Worm (Caenorhabditis elegans) whole organism, young adult: ENCODE data around the gene Y73F8A.20.

Source experiments
- B0035.1 ChIP-seq: sonication (generic microtip); optimal IDR thresholded peaks from 2 replicates; lab custom pipeline; 2016; ENCODE audit warnings: missing genetic modification characterization, mild to moderate bottlenecking, missing compliant biosample characterization, missing genotype, missing genetic modification reagents
- F10E7.11 ChIP-seq: sonication (generic microtip); optimal IDR thresholded peaks from 2 replicates; lab custom pipeline; 2017; ENCODE audit warnings: mild to moderate bottlenecking, missing genetic modification characterization, moderate library complexity, missing compliant biosample characterization
- F39B2.1 ChIP-seq: fragments of 200-800 bp; sonication (Bioruptor generic); IDR thresholded peaks from 2 replicates; pipeline ENCODE4 v1.3.6; 2022; ENCODE audit warnings: missing genetic modification reagents, missing genetic modification characterization, missing compliant biosample characterization
- F49E8.2 ChIP-seq: sonication (generic microtip); optimal IDR thresholded peaks from 3 replicates; lab custom pipeline; 2017; ENCODE audit warnings: missing genetic modification characterization, mild to moderate bottlenecking, missing compliant biosample characterization, antibody characterized with exemption, moderate library complexity; ENCODE audit not compliant: insufficient read depth
- K12H6.12 ChIP-seq: fragments of 200-800 bp; sonication (Bioruptor generic); optimal IDR thresholded peaks from 2 replicates; lab custom pipeline; 2018; ENCODE audit warnings: mild to moderate bottlenecking, missing genetic modification characterization, missing compliant biosample characterization
- Y79H2A.3 ChIP-seq: fragments of 200-800 bp; sonication (Bioruptor generic); conservative IDR thresholded peaks from 2 replicates; pipeline ENCODE4 v1.3.6; 2022; ENCODE audit warnings: missing genetic modification reagents, missing genetic modification characterization, missing compliant biosample characterization
- atf-7 ChIP-seq: sonication (generic microtip); optimal IDR thresholded peaks from 2 replicates; lab custom pipeline; 2017; ENCODE audit warnings: mild to moderate bottlenecking, missing genetic modification characterization, missing compliant biosample characterization
- ccch-3 ChIP-seq: fragments of 200-800 bp; sonication (Bioruptor generic); optimal IDR thresholded peaks from 2 replicates; lab custom pipeline; 2018; ENCODE audit warnings: mild to moderate bottlenecking, missing genetic modification characterization, missing compliant biosample characterization
- cebp-1 ChIP-seq, 2 experiments: fragments of 200-800 bp in 1 of 2; sonication (Bioruptor generic) in 1 of 2; sonication (generic microtip) in 1 of 2; IDR thresholded peaks in 1 of 2; optimal IDR thresholded peaks in 1 of 2; 2 replicates each; pipeline versions ENCODE4 v1.3.6 to Lab custom; 2017 to 2022; ENCODE audit warnings: missing compliant biosample characterization in 2 of 2, missing genetic modification characterization in 2 of 2, mild to moderate bottlenecking in 1 of 2, missing genetic modification reagents in 1 of 2, moderate library complexity in 1 of 2
- cebp-2 ChIP-seq: fragments of 200-800 bp; sonication (Bioruptor generic); IDR thresholded peaks from 2 replicates; pipeline ENCODE4 v1.3.6; 2022; ENCODE audit warnings: missing genetic modification characterization, missing compliant biosample characterization
- ceh-40 ChIP-seq: fragments of 200-800 bp; sonication (Bioruptor generic); IDR thresholded peaks from 2 replicates; pipeline ENCODE4 v1.3.6; 2022; ENCODE audit warnings: missing genetic modification characterization, missing compliant biosample characterization
- ceh-79 ChIP-seq: sonication (generic microtip); optimal IDR thresholded peaks from 2 replicates; lab custom pipeline; 2017; ENCODE audit warnings: mild to moderate bottlenecking, missing genetic modification characterization, missing compliant biosample characterization
- ceh-91 ChIP-seq: fragments of 200-800 bp; sonication (Bioruptor generic); IDR thresholded peaks from 2 replicates; pipeline ENCODE4 v1.3.6; 2022; ENCODE audit warnings: missing genetic modification reagents, missing genetic modification characterization, missing compliant biosample characterization
- egl-44 ChIP-seq: fragments of 200-800 bp; sonication (Bioruptor generic); IDR thresholded peaks from 2 replicates; pipeline ENCODE4 v1.3.6; 2022; ENCODE audit warnings: missing genetic modification reagents, missing genetic modification characterization, missing compliant biosample characterization
- hlh-26 ChIP-seq: fragments of 200-800 bp; sonication (Bioruptor generic); conservative IDR thresholded peaks from 2 replicates; pipeline ENCODE4 v1.3.6; 2022; ENCODE audit warnings: missing genetic modification reagents, missing genetic modification characterization, missing compliant biosample characterization
- hmg-1.2 ChIP-seq: fragments of 200-800 bp; sonication (Bioruptor generic); IDR thresholded peaks from 2 replicates; pipeline ENCODE4 v1.3.6; 2022; ENCODE audit warnings: missing genetic modification reagents, missing genetic modification characterization, missing compliant biosample characterization
- hsf-1 ChIP-seq: fragments of 200-800 bp; sonication (Bioruptor generic); IDR thresholded peaks from 2 replicates; pipeline ENCODE4 v1.3.6; 2022; ENCODE audit warnings: missing genetic modification reagents, missing genetic modification characterization, missing compliant biosample characterization
- let-607 ChIP-seq, 2 experiments: fragments of 200-800 bp in 1 of 2; sonication (Bioruptor generic) in 1 of 2; sonication (generic microtip) in 1 of 2; optimal IDR thresholded peaks; 2 replicates each; lab custom pipeline; 2016 to 2018; ENCODE audit warnings: mild to moderate bottlenecking in 2 of 2, missing compliant biosample characterization in 2 of 2, missing genetic modification characterization in 2 of 2, moderate library complexity in 2 of 2, missing genotype in 1 of 2
- madf-3 ChIP-seq: fragments of 200-800 bp; sonication (Bioruptor generic); IDR thresholded peaks from 2 replicates; pipeline ENCODE4 v1.3.6; 2022; ENCODE audit warnings: missing genetic modification reagents, missing genetic modification characterization, missing compliant biosample characterization
- nfyb-1 ChIP-seq: fragments of 200-800 bp; sonication (Bioruptor generic); IDR thresholded peaks from 2 replicates; pipeline ENCODE4 v1.3.6; 2022; ENCODE audit warnings: missing genetic modification reagents, missing genetic modification characterization, missing compliant biosample characterization
- nhr-179 ChIP-seq: sonication (generic microtip); optimal IDR thresholded peaks from 2 replicates; lab custom pipeline; 2016; ENCODE audit warnings: mild to moderate bottlenecking, missing genetic modification characterization, missing compliant biosample characterization
- nhr-80 ChIP-seq: sonication (generic microtip); optimal IDR thresholded peaks from 2 replicates; lab custom pipeline; 2016; ENCODE audit warnings: missing genetic modification characterization, missing compliant biosample characterization
- rpc-1 ChIP-seq, 2 experiments: fragments of 150-350 bp in 1 of 2; sonication (generic microtip) in 1 of 2; optimal IDR thresholded peaks; 2 replicates each; lab custom pipeline; 2014 to 2018; ENCODE audit warnings: missing biosample characterization in 1 of 2, missing genetic modification characterization in 1 of 2, missing genetic modification reagents in 1 of 2, missing genotype in 1 of 2
- snpc-4 ChIP-seq, 5 experiments: fragments of 150-350 bp in 1 of 5; sonication (generic microtip) in 4 of 5; optimal IDR thresholded peaks; 2 replicates each; lab custom pipeline; 2014 to 2018; ENCODE audit warnings: missing genetic modification characterization in 5 of 5, missing biosample characterization in 3 of 5, antibody characterized with exemption in 2 of 5, mild to moderate bottlenecking in 2 of 5, missing compliant biosample characterization in 2 of 5, missing genotype in 2 of 5, moderate library complexity in 2 of 5, missing genetic modification reagents in 1 of 5
- tbp1 ChIP-seq: fragments of 200-800 bp; sonication (Bioruptor generic); optimal IDR thresholded peaks from 2 replicates; lab custom pipeline; 2018; ENCODE audit warnings: mild to moderate bottlenecking, missing genetic modification characterization, missing compliant biosample characterization
- unc-62 ChIP-seq: fragments of 150-350 bp; optimal IDR thresholded peaks from 2 replicates; lab custom pipeline; 2014; ENCODE audit warnings: missing biosample characterization, missing genetic modification reagents, missing genetic modification characterization
- ztf-26 ChIP-seq: sonication (generic microtip); optimal IDR thresholded peaks from 2 replicates; lab custom pipeline; 2017; ENCODE audit warnings: missing genetic modification characterization, missing compliant biosample characterization
- ztf-6 ChIP-seq: fragments of 200-800 bp; sonication (Bioruptor generic); IDR thresholded peaks from 2 replicates; pipeline ENCODE4 v1.3.6; 2022; ENCODE audit warnings: missing genetic modification reagents, missing genetic modification characterization, missing compliant biosample characterization

Gene Y73F8A.20

ce11 chrIV:15374038-15374437, 4.2 kb upstream of the Y73F8A.20 start:
- TF ChIP-seq hsf-1 (GFP tag; lab: Robert Waterston, UW) = peak; percentile 94

- peak; percentile 70; the same call in 1 of the 2 replicates for TF ChIP-seq nfyb-1 (GFP tag; lab: Robert Waterston, UW)
- TF ChIP-seq hlh-26 = no peak
Measured at ce11 chrIV:15377473-15377872, 787 bp upstream of the Y73F8A.20 start.

ce11 chrIV:15381826-15382225, 3.6 kb downstream of the Y73F8A.20 start:
- TF ChIP-seq let-607 (tag; optimal IDR thresholded peaks at IDR 0.05; lab: Kevin White, UChicago) (no peak), cebp-1 (GFP tag; IDR thresholded peaks at IDR 0.05; lab: Robert Waterston, UW) (no peak), cebp-1 (tag; optimal IDR thresholded peaks at IDR 0.05; lab: Kevin White, UChicago) (no peak), snpc-4 (GFP tag; optimal IDR thresholded peaks at IDR 0.05; lab: Kevin White, UChicago) (peak; percentile 12), snpc-4 (tag; optimal IDR thresholded peaks at IDR 0.05; lab: Kevin White, UChicago) (peak in 2 of 4 experiments; percentile 10 to 84)

- TF ChIP-seq ccch-3 (GFP tag; lab: Kevin White, UChicago) (no peak), K12H6.12 (tag; lab: Kevin White, UChicago) (no peak), nhr-80 (tag; lab: Kevin White, UChicago) (no peak), madf-3 (no peak), tbp1 (GFP tag; lab: Kevin White, UChicago) (no peak), ztf-26 (no peak), nhr-179 (tag; lab: Kevin White, UChicago) (no peak), ceh-79 (no peak), ceh-91 (GFP tag; lab: Robert Waterston, UW) (no peak), hmg-1.2 (GFP tag; lab: Robert Waterston, UW) (no peak), ztf-6 (GFP tag; lab: Robert Waterston, UW) (no peak), hlh-26 (no peak), F49E8.2 (no peak), atf-7 (no peak), cebp-2 (no peak), unc-62 (GFP tag; lab: Kevin White, UChicago) (no peak), F10E7.11 (no peak)
Measured at ce11 chrIV:15382539-15382938, 4.3 kb downstream of the Y73F8A.20 start.

ce11 chrIV:15385181-15385580, 6.9 kb downstream of the Y73F8A.20 start:
- peak; percentile 65 for TF ChIP-seq nhr-80 (tag; lab: Kevin White, UChicago)
- TF ChIP-seq ceh-40 (GFP tag; lab: Robert Waterston, UW) = no peak
- TF ChIP-seq B0035.1 = no peak
- no peak for TF ChIP-seq Y79H2A.3 (GFP tag; lab: Robert Waterston, UW)
- TF ChIP-seq egl-44 (GFP tag; lab: Robert Waterston, UW) = no peak

ce11 chrIV:15390927-15391326, 12.7 kb downstream of the Y73F8A.20 start, which contains the start of gene Y73F8A.1159:
TSS of gene Y73F8A.1159 (minus strand) at chrIV:15391027.
- TF ChIP-seq F39B2.1 (GFP tag; lab: Robert Waterston, UW) (no peak), rpc-1 (optimal IDR thresholded peaks at IDR 0.05; lab: Kevin White, UChicago) (no peak), rpc-1 (tag; optimal IDR thresholded peaks at IDR 0.05; lab: Kevin White, UChicago) (no peak), nhr-179 (tag; lab: Kevin White, UChicago) (no peak)
